Worm (Caenorhabditis elegans) whole organism, midembryonic: ENCODE measurements around the gene srbc-65.

Experiments used
- T22C8.4 ChIP-seq: fragments of 200-800 bp; sonication (Bioruptor generic); IDR thresholded peaks from 2 replicates; pipeline ENCODE4 v1.3.6; 2022; ENCODE audit warnings: missing genetic modification characterization, missing compliant biosample characterization
- cog-1 ChIP-seq: sonication (generic microtip); optimal IDR thresholded peaks from 2 replicates; lab custom pipeline; 2016; ENCODE audit warnings: missing genetic modification characterization, missing compliant biosample characterization
- flt-1 ChIP-seq: fragments of 200-800 bp; sonication (Bioruptor generic); IDR thresholded peaks from 2 replicates; pipeline ENCODE4 v1.3.6; 2022; ENCODE audit warnings: missing genetic modification characterization, missing compliant biosample characterization
- klf-2 ChIP-seq: fragments of 200-800 bp; sonication (Bioruptor generic); conservative IDR thresholded peaks from 2 replicates; pipeline ENCODE4 v1.3.6; 2022; ENCODE audit warnings: missing genetic modification reagents, missing genetic modification characterization, missing compliant biosample characterization
- med-1 ChIP-seq: sonication (generic microtip); optimal IDR thresholded peaks from 2 replicates; lab custom pipeline; 2017; ENCODE audit warnings: missing genetic modification characterization, mild to moderate bottlenecking, missing compliant biosample characterization, antibody characterized with exemption, missing genetic modification reagents; ENCODE audit not compliant: insufficient read depth
- ref-1 ChIP-seq: fragments of 200-800 bp; sonication (Bioruptor generic); conservative IDR thresholded peaks from 2 replicates; pipeline ENCODE4 v1.3.6; 2022; ENCODE audit warnings: missing genetic modification reagents, missing genetic modification characterization, missing compliant biosample characterization
- tab-1 ChIP-seq: fragments of 200-800 bp; sonication (Bioruptor generic); IDR thresholded peaks from 2 replicates; pipeline ENCODE4 v1.3.6; 2022; ENCODE audit warnings: missing genetic modification characterization, missing compliant biosample characterization
- ztf-23 ChIP-seq: fragments of 200-800 bp; sonication (Bioruptor generic); IDR thresholded peaks from 2 replicates; pipeline ENCODE4 v1.3.6; 2022; ENCODE audit warnings: missing genetic modification reagents, missing genetic modification characterization, missing compliant biosample characterization
- ztf-29 ChIP-seq: fragments of 200-800 bp; sonication (Bioruptor generic); IDR thresholded peaks from 2 replicates; pipeline ENCODE4 v1.3.6; 2022; ENCODE audit warnings: missing genetic modification reagents, missing genetic modification characterization, missing compliant biosample characterization

The srbc-65 gene

ce11 chrV:16591992-16592798 lies 41.4 kb downstream of the srbc-65 start, which contains the start of gene srh-269:
srh-269 (minus strand) TSS chrV:16592042.
- TF ChIP-seq tab-1: peak; percentile 86
- peak; percentile 1 for TF ChIP-seq med-1 (GFP tag; lab: Kevin White, UChicago)
- TF ChIP-seq cog-1 (tag; lab: Kevin White, UChicago): peak; percentile 26
- peak; percentile 87 for TF ChIP-seq ztf-23 (GFP tag; lab: Robert Waterston, UW)
- TF ChIP-seq klf-2: peak; percentile 77
- peak; percentile 70 for TF ChIP-seq T22C8.4
- TF ChIP-seq flt-1 (GFP tag; lab: Robert Waterston, UW): peak; percentile 89
- TF ChIP-seq ref-1: peak; percentile 65
- TF ChIP-seq ztf-29: peak; percentile 71

- TF ChIP-seq flt-1 (GFP tag; lab: Robert Waterston, UW) (no peak), tab-1 (no peak), ztf-23 (GFP tag; lab: Robert Waterston, UW) (no peak), ztf-29 (peak; percentile 80; the same call in 1 of the 2 replicates), klf-2 (no peak), med-1 (GFP tag; lab: Kevin White, UChicago) (no peak), ref-1 (no peak), T22C8.4 (no peak)
These were observed 42.4 kb downstream of the srbc-65 start for ce11 chrV:16592947-16593791.

ce11 chrV:16593792-16594059 lies 42.9 kb downstream of the srbc-65 start:
- no peak for TF ChIP-seq T22C8.4
- TF ChIP-seq flt-1 (GFP tag; lab: Robert Waterston, UW): no peak
- no peak for TF ChIP-seq ztf-29
- 0 out of 2 replicates have a peak, but pooled peaks have one; percentile 9 for TF ChIP-seq tab-1

- TF ChIP-seq klf-2: no peak
- TF ChIP-seq T22C8.4: no peak
- no peak for TF ChIP-seq tab-1
- no peak for TF ChIP-seq ztf-29
- no peak for TF ChIP-seq med-1 (GFP tag; lab: Kevin White, UChicago)
- TF ChIP-seq flt-1 (GFP tag; lab: Robert Waterston, UW): no peak
- TF ChIP-seq cog-1 (tag; lab: Kevin White, UChicago): no peak
- no peak for TF ChIP-seq ref-1
- TF ChIP-seq ztf-23 (GFP tag; lab: Robert Waterston, UW): no peak
These were observed 43.7 kb downstream of the srbc-65 start for ce11 chrV:16594514-16594913.

- no peak for TF ChIP-seq ztf-29
- no peak for TF ChIP-seq klf-2
- no peak for TF ChIP-seq ztf-23 (GFP tag; lab: Robert Waterston, UW)
These were observed 44.5 kb downstream of the srbc-65 start, which contains the start of gene cpl-1 for ce11 chrV:16595140-16595791. cpl-1 (minus strand) TSS chrV:16595346.

ce11 chrV:16596102-16596501 lies 45.3 kb downstream of the srbc-65 start:
- TF ChIP-seq ztf-29 (no peak), T22C8.4 (no peak), klf-2 (no peak), ztf-23 (GFP tag; lab: Robert Waterston, UW) (no peak), med-1 (GFP tag; lab: Kevin White, UChicago) (no peak), tab-1 (no peak)

- TF ChIP-seq klf-2: no peak
These were observed 47.7 kb downstream of the srbc-65 start for ce11 chrV:16598437-16598836.

- TF ChIP-seq ztf-23 (GFP tag; lab: Robert Waterston, UW) (no peak), tab-1 (no peak)
These were observed 49.1 kb downstream of the srbc-65 start for ce11 chrV:16599835-16600234.

- TF ChIP-seq klf-2: no peak
- TF ChIP-seq ztf-23 (GFP tag; lab: Robert Waterston, UW): no peak
- TF ChIP-seq tab-1: no peak
- TF ChIP-seq ref-1: no peak
- TF ChIP-seq flt-1 (GFP tag; lab: Robert Waterston, UW): no peak
These were observed 49.8 kb downstream of the srbc-65 start, which contains the start of gene T03E6.9 for ce11 chrV:16600623-16601022. T03E6.9 (minus strand) TSS chrV:16600723.
